Worm (Caenorhabditis elegans) whole organism, L4 larva: ENCODE measurements around the gene Y24D9A.7.

Experiments used
- D1046.2 ChIP-seq: fragments of 200-800 bp; sonication (Bioruptor generic); IDR thresholded peaks from 2 replicates; pipeline ENCODE4 v1.3.6; 2022; ENCODE audit warnings: missing genetic modification characterization, missing compliant biosample characterization
- F10B5.3 ChIP-seq: sonication (generic microtip); optimal IDR thresholded peaks from 2 replicates; lab custom pipeline; 2016; ENCODE audit warnings: mild to moderate bottlenecking, missing genetic modification characterization, missing compliant biosample characterization
- F37D6.2 ChIP-seq: sonication (generic microtip); optimal IDR thresholded peaks from 2 replicates; lab custom pipeline; 2016; ENCODE audit warnings: mild to moderate bottlenecking, missing genetic modification characterization, missing compliant biosample characterization
- R02D3.7 ChIP-seq: fragments of 150-350 bp; sonication (generic microtip); optimal IDR thresholded peaks from 3 replicates; lab custom pipeline; 2014; ENCODE audit warnings: missing biosample characterization, missing genetic modification characterization
- Y48G9A.11 ChIP-seq: fragments of 200-800 bp; sonication (Bioruptor generic); IDR thresholded peaks from 2 replicates; pipeline ENCODE4 v1.3.6; 2022; ENCODE audit warnings: missing genetic modification reagents, missing genetic modification characterization, missing compliant biosample characterization
- aha-1 ChIP-seq: fragments of 150-350 bp; peaks from one replicate; lab custom pipeline; 2014; ENCODE audit warnings: missing biosample characterization, missing genetic modification characterization
- ceh-20 ChIP-seq: fragments of 200-800 bp; sonication (Bioruptor generic); IDR thresholded peaks from 2 replicates; pipeline ENCODE4 v1.3.6; 2022; ENCODE audit warnings: missing genetic modification reagents, missing genetic modification characterization, missing compliant biosample characterization
- daf-8 ChIP-seq: fragments of 200-800 bp; sonication (Bioruptor generic); IDR thresholded peaks from 2 replicates; pipeline ENCODE4 v1.3.6; 2022; ENCODE audit warnings: missing genetic modification characterization, missing compliant biosample characterization
- dmd-6 ChIP-seq: fragments of 200-800 bp; sonication (Bioruptor generic); IDR thresholded peaks from 2 replicates; pipeline ENCODE4 v1.3.6; 2022; ENCODE audit warnings: missing genetic modification reagents, missing genetic modification characterization, missing compliant biosample characterization
- dmd-9 ChIP-seq: fragments of 200-800 bp; sonication (Bioruptor generic); IDR thresholded peaks from 2 replicates; pipeline ENCODE4 v1.3.6; 2022; ENCODE audit warnings: missing genetic modification reagents, missing genetic modification characterization, missing compliant biosample characterization
- dpl-1 ChIP-seq: fragments of 150-350 bp; optimal IDR thresholded peaks from 2 replicates; lab custom pipeline; 2014; ENCODE audit warnings: missing biosample characterization, missing genetic modification reagents, missing genetic modification characterization
- duxl-1 ChIP-seq: sonication (generic microtip); optimal IDR thresholded peaks from 2 replicates; lab custom pipeline; 2016; ENCODE audit warnings: mild to moderate bottlenecking, missing genetic modification characterization, moderate library complexity, missing compliant biosample characterization; ENCODE audit not compliant: poor library complexity
- dve-1 ChIP-seq: sonication (generic microtip); optimal IDR thresholded peaks from 2 replicates; lab custom pipeline; 2017; ENCODE audit warnings: antibody characterized with exemption, mild to moderate bottlenecking, missing genetic modification characterization, missing compliant biosample characterization; ENCODE audit not compliant: insufficient read depth
- egl-43 ChIP-seq: fragments of 200-800 bp; sonication (Bioruptor generic); IDR thresholded peaks from 2 replicates; pipeline ENCODE4 v1.3.6; 2022; ENCODE audit warnings: missing genetic modification reagents, missing genetic modification characterization, missing compliant biosample characterization
- fkh-10 ChIP-seq: fragments of 150-350 bp; optimal IDR thresholded peaks from 2 replicates; lab custom pipeline; 2014; ENCODE audit warnings: missing biosample characterization, missing genetic modification reagents, missing genetic modification characterization
- lin-13 ChIP-seq: fragments of 150-350 bp; optimal IDR thresholded peaks from 2 replicates; lab custom pipeline; 2014; ENCODE audit warnings: missing biosample characterization, missing genetic modification reagents, missing genetic modification characterization
- lin-15B ChIP-seq: fragments of 150-350 bp; sonication (generic microtip); optimal IDR thresholded peaks from 3 replicates; lab custom pipeline; 2014; ENCODE audit warnings: missing biosample characterization, missing genetic modification characterization
- lin-38 ChIP-seq: fragments of 200-800 bp; sonication (Bioruptor generic); IDR thresholded peaks from 2 replicates; pipeline ENCODE4 v1.3.6; 2022; ENCODE audit warnings: missing genetic modification reagents, missing genetic modification characterization, missing compliant biosample characterization
- lsy-2 ChIP-seq, 2 experiments: fragments of 150-350 bp in 1 of 2; sonication (generic microtip) in 1 of 2; optimal IDR thresholded peaks; 2 replicates each; lab custom pipeline; 2014 to 2017; ENCODE audit warnings: missing biosample characterization in 2 of 2, missing genetic modification characterization in 2 of 2
- madf-5 ChIP-seq, 2 experiments: fragments of 200-800 bp; sonication (Bioruptor generic); IDR thresholded peaks; 2 replicates each; pipeline ENCODE4 v1.3.6; 2022; ENCODE audit warnings: missing compliant biosample characterization in 2 of 2, missing genetic modification characterization in 2 of 2
- madf-9 ChIP-seq: fragments of 200-800 bp; sonication (Bioruptor generic); conservative IDR thresholded peaks from 2 replicates; pipeline ENCODE4 v1.3.6; 2022; ENCODE audit warnings: missing genetic modification reagents, missing genetic modification characterization, missing compliant biosample characterization
- mdl-1 ChIP-seq, 2 experiments: fragments of 150-350 bp in 1 of 2; sonication (generic microtip) in 1 of 2; optimal IDR thresholded peaks; 2 replicates each; lab custom pipeline; 2014 to 2017; ENCODE audit warnings: missing biosample characterization in 2 of 2, missing genetic modification characterization in 2 of 2
- mdt-29 ChIP-seq: fragments of 200-800 bp; sonication (Bioruptor generic); IDR thresholded peaks from 2 replicates; pipeline ENCODE4 v1.3.6; 2022; ENCODE audit warnings: missing genetic modification reagents, missing genetic modification characterization, missing compliant biosample characterization
- mes-2 ChIP-seq: sonication (generic microtip); optimal IDR thresholded peaks from 2 replicates; lab custom pipeline; 2016; ENCODE audit warnings: missing genotype, mild to moderate bottlenecking, missing genetic modification characterization, missing compliant biosample characterization; ENCODE audit not compliant: poor library complexity, severe bottlenecking
- mxl-2 ChIP-seq: fragments of 200-800 bp; sonication (Bioruptor generic); conservative IDR thresholded peaks from 2 replicates; pipeline ENCODE4 v1.3.6; 2022; ENCODE audit warnings: missing genetic modification reagents, missing genetic modification characterization, missing compliant biosample characterization
- mxl-3 ChIP-seq: fragments of 200-800 bp; sonication (Bioruptor generic); optimal IDR thresholded peaks from 2 replicates; lab custom pipeline; 2018; ENCODE audit warnings: mild to moderate bottlenecking, missing genetic modification characterization, missing compliant biosample characterization
- nhr-10 ChIP-seq: fragments of 150-350 bp; optimal IDR thresholded peaks from 2 replicates; lab custom pipeline; 2014; ENCODE audit warnings: missing biosample characterization, missing genetic modification characterization
- nhr-102 ChIP-seq: sonication (generic microtip); optimal IDR thresholded peaks from 2 replicates; lab custom pipeline; 2016; ENCODE audit warnings: mild to moderate bottlenecking, missing genetic modification characterization, moderate library complexity, missing compliant biosample characterization
- nhr-41 ChIP-seq: fragments of 200-800 bp; sonication (Bioruptor generic); IDR thresholded peaks from 2 replicates; pipeline ENCODE4 v1.3.6; 2022; ENCODE audit warnings: missing genetic modification reagents, missing genetic modification characterization, missing compliant biosample characterization
- nhr-48 ChIP-seq: sonication (generic microtip); optimal IDR thresholded peaks from 2 replicates; lab custom pipeline; 2016; ENCODE audit warnings: mild to moderate bottlenecking, missing genetic modification characterization, missing compliant biosample characterization
- nhr-6 ChIP-seq: fragments of 150-350 bp; optimal IDR thresholded peaks from 2 replicates; lab custom pipeline; 2014; ENCODE audit warnings: missing biosample characterization, missing genetic modification characterization
- pha-4 ChIP-seq, 2 experiments: fragments of 150-350 bp in 1 of 2; fragments of 200-800 bp in 1 of 2; sonication (Bioruptor generic) in 1 of 2; IDR thresholded peaks in 1 of 2; optimal IDR thresholded peaks in 1 of 2; 2 replicates each; pipeline versions ENCODE4 v1.3.6 to Lab custom; 2014 to 2022; ENCODE audit warnings: missing genetic modification characterization in 2 of 2, missing genetic modification reagents in 2 of 2, missing biosample characterization in 1 of 2, missing compliant biosample characterization in 1 of 2
- set-16 ChIP-seq: fragments of 200-800 bp; sonication (Bioruptor generic); IDR thresholded peaks from 2 replicates; pipeline ENCODE4 v1.3.6; 2022; ENCODE audit warnings: missing genetic modification reagents, missing genetic modification characterization, missing compliant biosample characterization
- spr-3 ChIP-seq: fragments of 200-800 bp; sonication (Bioruptor generic); optimal IDR thresholded peaks from 2 replicates; lab custom pipeline; 2018; ENCODE audit warnings: mild to moderate bottlenecking, missing genetic modification characterization, missing compliant biosample characterization
- tag-97 ChIP-seq: fragments of 200-800 bp; sonication (Bioruptor generic); IDR thresholded peaks from 2 replicates; pipeline ENCODE4 v1.3.6; 2022; ENCODE audit warnings: missing genetic modification characterization, missing compliant biosample characterization
- tra-1 ChIP-seq: fragments of 200-800 bp; sonication (Bioruptor generic); IDR thresholded peaks from 2 replicates; pipeline ENCODE4 v1.3.6; 2022; ENCODE audit warnings: missing genetic modification reagents, missing genetic modification characterization, missing compliant biosample characterization
- zfp-2 ChIP-seq: sonication (generic microtip); optimal IDR thresholded peaks from 2 replicates; lab custom pipeline; 2016; ENCODE audit warnings: mild to moderate bottlenecking, missing genetic modification characterization, missing compliant biosample characterization
- zfp-3 ChIP-seq: fragments of 200-800 bp; sonication (Bioruptor generic); conservative IDR thresholded peaks from 2 replicates; pipeline ENCODE4 v1.3.6; 2022; ENCODE audit warnings: missing genetic modification reagents, missing genetic modification characterization, missing compliant biosample characterization
- zip-2 ChIP-seq: fragments of 150-350 bp; optimal IDR thresholded peaks from 2 replicates; lab custom pipeline; 2014; ENCODE audit warnings: missing biosample characterization, missing genetic modification characterization

The Y24D9A.7 gene

DNA sequence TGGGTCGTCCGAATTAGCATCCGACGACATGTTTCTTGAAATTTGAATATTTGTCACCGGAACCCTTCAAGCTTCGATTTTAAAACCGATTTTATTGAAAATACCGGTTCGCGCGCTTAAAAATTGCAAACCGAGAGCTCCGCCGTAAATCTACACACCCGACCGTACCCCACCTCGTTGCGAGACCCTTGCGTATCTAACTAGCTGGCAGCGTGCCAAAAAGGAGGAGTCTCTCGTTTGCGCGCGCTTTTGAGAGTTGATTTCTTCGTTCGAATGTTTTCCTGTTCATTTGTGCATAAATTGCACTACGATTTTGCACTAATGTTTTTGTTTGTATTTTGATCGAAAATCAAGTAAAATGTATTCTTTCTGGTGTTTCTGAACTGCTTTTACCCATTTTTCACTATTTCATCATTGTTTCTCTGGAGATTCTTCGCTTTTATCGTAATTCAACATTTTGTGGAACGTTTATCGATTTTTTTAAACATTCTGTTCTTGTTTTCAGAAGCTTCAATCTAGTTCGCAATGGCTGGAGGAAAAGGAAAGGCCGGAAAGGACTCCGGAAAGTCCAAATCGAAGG lies 40.8 kb upstream of the Y24D9A.7 start, which contains the start of the genes wapl-1 and htz-1 (continued):
- TF ChIP-seq daf-8 (no peak), pha-4 (GFP tag; IDR thresholded peaks at IDR 0.05; lab: Robert Waterston, UW) (peak; percentile 88; the same call in 1 of the 2 replicates), pha-4 (tag; optimal IDR thresholded peaks at IDR 0.05; lab: Kevin White, UChicago) (peak; percentile 46), zfp-3 (peak; percentile 80), mdt-29 (peak; percentile 84), Y48G9A.11 (GFP tag; lab: Robert Waterston, UW) (0 out of 2 replicates have a peak, but pooled peaks have one; percentile 34), mxl-2 (0 out of 2 replicates have a peak, but pooled peaks have one; percentile 13), dve-1 (tag; lab: Kevin White, UChicago) (peak; percentile 98), mxl-3 (GFP tag; lab: Kevin White, UChicago) (peak; percentile 78), dpl-1 (GFP tag; lab: Kevin White, UChicago) (peak; percentile 98), lin-15B (tag; lab: Kevin White, UChicago) (peak; percentile 76), madf-9 (GFP tag; lab: Robert Waterston, UW) (peak; percentile 77), dmd-6 (peak; percentile 92), F10B5.3 (peak; percentile 67), duxl-1 (tag; lab: Kevin White, UChicago) (peak; percentile 87), madf-5 (GFP tag; IDR thresholded peaks at IDR 0.05; lab: Robert Waterston, UW) (no peak), tra-1 (GFP tag; lab: Robert Waterston, UW) (peak; percentile 45; the same call in 1 of the 2 replicates), zip-2 (tag; lab: Kevin White, UChicago) (peak; percentile 18), R02D3.7 (peak; percentile 93), zfp-2 (tag; lab: Kevin White, UChicago) (peak; percentile 97), D1046.2 (GFP tag; lab: Robert Waterston, UW) (peak; percentile 83; the same call in 1 of the 2 replicates), nhr-41 (GFP tag; lab: Robert Waterston, UW) (no peak), fkh-10 (GFP tag; lab: Kevin White, UChicago) (peak; percentile 96), nhr-102 (tag; lab: Kevin White, UChicago) (peak; percentile 91), mes-2 (tag; lab: Kevin White, UChicago) (peak; percentile 95), lsy-2 (tag; optimal IDR thresholded peaks at IDR 0.05; lab: Kevin White, UChicago) (peak; percentile 98 to 99), mdl-1 (tag; optimal IDR thresholded peaks at IDR 0.05; lab: Kevin White, UChicago) (peak in 1 of 2 experiments; percentile 81), lin-38 (GFP tag; lab: Robert Waterston, UW) (peak; percentile 91), aha-1 (tag; lab: Kevin White, UChicago) (peak; percentile 100), tag-97 (GFP tag; lab: Robert Waterston, UW) (no peak), egl-43 (GFP tag; lab: Robert Waterston, UW) (peak; percentile 85), F37D6.2 (peak; percentile 85), nhr-10 (tag; lab: Kevin White, UChicago) (no peak), dmd-9 (GFP tag; lab: Robert Waterston, UW) (peak; percentile 88), ceh-20 (peak; percentile 93), nhr-48 (tag; lab: Kevin White, UChicago) (peak; percentile 78), spr-3 (peak; percentile 3), nhr-6 (tag; lab: Kevin White, UChicago) (peak; percentile 97)

DNA sequence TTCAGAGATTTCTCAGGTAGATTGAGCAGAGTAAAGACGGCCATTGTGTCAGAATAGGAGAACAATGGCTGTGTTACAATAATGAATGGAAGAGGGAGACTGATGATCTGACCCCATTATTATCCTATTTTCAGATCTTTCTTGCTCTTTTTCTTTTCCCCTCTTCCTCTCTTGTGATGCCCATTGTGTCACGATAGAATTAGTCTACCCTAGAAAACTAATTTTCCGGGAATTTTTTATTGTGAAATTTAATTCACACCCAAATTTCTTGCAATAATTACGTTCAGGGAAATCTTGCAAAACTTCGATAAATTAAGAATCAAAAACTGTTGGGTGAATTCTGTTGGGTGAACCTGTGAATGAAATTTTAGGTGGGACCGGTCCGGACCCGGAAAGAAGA lies 36.1 kb upstream of the Y24D9A.7 start, which contains the start of gene fbxb-75:
fbxb-75 (minus strand) TSS at position 101 of the 400 bp plus-strand sequence.
- TF ChIP-seq lin-13 (GFP tag; lab: Kevin White, UChicago) (no peak), set-16 (GFP tag; lab: Robert Waterston, UW) (no peak), F10B5.3 (no peak)
- TF ChIP-seq, all 104 proteins: peak for 0
